Fruit fly (Drosophila melanogaster) whole organism, embryonic: ENCODE data around the gene CG16903.
A peak's percentile ranks its signal among the peaks of the same experiment; 100 is the strongest.

Experiments
- CG10979 ChIP-seq: fragments of 200-800 bp; sonication (Bioruptor generic); optimal IDR thresholded peaks from 2 replicates; lab custom pipeline; 2018; ENCODE audit warnings: missing biosample characterization, mild to moderate bottlenecking, missing genetic modification characterization, moderate library complexity
- CG12391 ChIP-seq: fragments of 200-800 bp; sonication (Bioruptor generic); optimal IDR thresholded peaks from 3 replicates; lab custom pipeline; 2018; ENCODE audit warnings: missing biosample characterization, mild to moderate bottlenecking, missing genetic modification characterization, moderate library complexity
- CG13287 ChIP-seq: fragments of 200-800 bp; sonication (Bioruptor generic); IDR thresholded peaks from 2 replicates; pipeline ENCODE4 v1.3.6; 2022; ENCODE audit warnings: missing biosample characterization, missing genetic modification characterization; ENCODE audit not compliant: partially characterized antibody
- CG15514 ChIP-seq: fragments of 200-800 bp; sonication (Bioruptor generic); optimal IDR thresholded peaks from 3 replicates; lab custom pipeline; 2017; ENCODE audit warnings: missing biosample characterization, missing genetic modification characterization, mild to moderate bottlenecking, moderate library complexity, missing genetic modification reagents
- CG1603 ChIP-seq: fragments of 200-800 bp; sonication (Bioruptor generic); optimal IDR thresholded peaks from 2 replicates; lab custom pipeline; 2019; ENCODE audit warnings: missing biosample characterization, mild to moderate bottlenecking, missing genetic modification characterization, moderate library complexity
- CG17186 ChIP-seq: fragments of 200-800 bp; sonication (Bioruptor generic); optimal IDR thresholded peaks from 3 replicates; lab custom pipeline; 2017; ENCODE audit warnings: missing biosample characterization, missing genetic modification reagents, missing genetic modification characterization
- CG18764 ChIP-seq: fragments of 200-800 bp; sonication (Bioruptor generic); optimal IDR thresholded peaks from 3 replicates; lab custom pipeline; 2016; ENCODE audit warnings: missing biosample characterization, missing genetic modification characterization
- CG2129 ChIP-seq: fragments of 200-800 bp; sonication (Bioruptor generic); IDR thresholded peaks from 2 replicates; pipeline ENCODE4 v1.3.6; 2022; ENCODE audit warnings: missing biosample characterization, missing genetic modification characterization; ENCODE audit not compliant: partially characterized antibody
- CG2712 ChIP-seq: fragments of 200-800 bp; optimal IDR thresholded peaks from 3 replicates; lab custom pipeline; 2019; ENCODE audit warnings: missing biosample characterization, mild to moderate bottlenecking, missing genetic modification characterization, moderate library complexity
- CG34376 ChIP-seq: fragments of 200-800 bp; sonication (Bioruptor generic); optimal IDR thresholded peaks from 2 replicates; lab custom pipeline; 2018; ENCODE audit warnings: missing biosample characterization, mild to moderate bottlenecking, missing genetic modification characterization
- CG4328 ChIP-seq: fragments of 200-800 bp; sonication (Bioruptor generic); optimal IDR thresholded peaks from 3 replicates; lab custom pipeline; 2017; ENCODE audit warnings: missing biosample characterization, missing genetic modification reagents, missing genetic modification characterization
- CG4617 ChIP-seq: fragments of 200-800 bp; sonication (Bioruptor generic); optimal IDR thresholded peaks from 3 replicates; lab custom pipeline; 2016; ENCODE audit warnings: missing biosample characterization, missing genetic modification characterization, borderline replicate concordance
- CG8281 ChIP-seq: fragments of 200-800 bp; sonication (Bioruptor generic); optimal IDR thresholded peaks from 2 replicates; lab custom pipeline; 2018; ENCODE audit warnings: missing biosample characterization, mild to moderate bottlenecking, missing genetic modification characterization, moderate library complexity
- CG8290 ChIP-seq, 3 experiments: fragments of 200-800 bp; sonication (Bioruptor generic); optimal IDR thresholded peaks; 2 replicates each; lab custom pipeline; 2016 to 2019; ENCODE audit warnings: missing biosample characterization in 3 of 3, missing genetic modification characterization in 3 of 3, mild to moderate bottlenecking in 2 of 3, moderate library complexity in 1 of 3
- CG8944 ChIP-seq: fragments of 200-800 bp; sonication (Bioruptor generic); optimal IDR thresholded peaks from 3 replicates; lab custom pipeline; 2016; ENCODE audit warnings: missing biosample characterization, missing genetic modification characterization
- CG9437 ChIP-seq: fragments of 200-800 bp; sonication (Bioruptor generic); optimal IDR thresholded peaks from 2 replicates; lab custom pipeline; 2018; ENCODE audit warnings: missing biosample characterization, mild to moderate bottlenecking, missing genetic modification characterization
- Doc2 ChIP-seq: fragments of 200-800 bp; sonication (Bioruptor generic); IDR thresholded peaks from 2 replicates; pipeline ENCODE4 v1.3.6; 2022; ENCODE audit warnings: missing biosample characterization, missing genetic modification characterization
- Dp ChIP-seq: fragments of 200-800 bp; sonication (Bioruptor generic); optimal IDR thresholded peaks from 2 replicates; lab custom pipeline; 2018; ENCODE audit warnings: missing biosample characterization, mild to moderate bottlenecking, missing genetic modification characterization, moderate library complexity
- Dref ChIP-seq: fragments of 200-800 bp; sonication (Bioruptor generic); IDR thresholded peaks from 2 replicates; pipeline ENCODE4 v1.3.6; 2022; ENCODE audit warnings: missing biosample characterization, missing genetic modification characterization
- Eip74EF ChIP-seq, 2 experiments: fragments of 200-800 bp in 1 of 2; fragments of >200 bp in 1 of 2; sonication (Bioruptor generic) in 1 of 2; optimal IDR thresholded peaks; 2 replicates each; lab custom pipeline; 2017 to 2019; ENCODE audit warnings: missing biosample characterization in 2 of 2, missing genetic modification characterization in 2 of 2, mild to moderate bottlenecking in 1 of 2, moderate library complexity in 1 of 2
- Elba2 ChIP-seq: fragments of 200-800 bp; sonication (Bioruptor generic); optimal IDR thresholded peaks from 3 replicates; lab custom pipeline; 2016; ENCODE audit warnings: missing biosample characterization, missing genetic modification characterization
- H15 ChIP-seq: fragments of 200-800 bp; sonication (Bioruptor generic); IDR thresholded peaks from 3 replicates; pipeline ENCODE4 v1.3.6; 2022; ENCODE audit warnings: missing biosample characterization, missing genetic modification characterization
- HmgZ ChIP-seq: fragments of 200-800 bp; sonication (Bioruptor generic); optimal IDR thresholded peaks from 2 replicates; lab custom pipeline; 2018; ENCODE audit warnings: missing biosample characterization, mild to moderate bottlenecking, missing genetic modification characterization
- Kr ChIP-seq: fragments of 200-800 bp; sonication (Bioruptor generic); optimal IDR thresholded peaks from 2 replicates; lab custom pipeline; 2017; ENCODE audit warnings: missing biosample characterization, mild to moderate bottlenecking, missing genetic modification characterization
- Max ChIP-seq: fragments of 200-800 bp; sonication (Bioruptor generic); optimal IDR thresholded peaks from 2 replicates; lab custom pipeline; 2016; ENCODE audit warnings: missing biosample characterization, mild to moderate bottlenecking, missing genetic modification characterization
- Myb ChIP-seq: fragments of 200-800 bp; sonication (Bioruptor generic); optimal IDR thresholded peaks from 2 replicates; lab custom pipeline; 2016; ENCODE audit warnings: missing biosample characterization, missing genetic modification characterization
- NK7.1 ChIP-seq: fragments of 200-800 bp; sonication (Bioruptor generic); optimal IDR thresholded peaks from 3 replicates; lab custom pipeline; 2016; ENCODE audit warnings: missing biosample characterization, missing genetic modification characterization
- Oaz ChIP-seq: fragments of 200-800 bp; sonication (Bioruptor generic); IDR thresholded peaks from 2 replicates; pipeline ENCODE4 v1.3.6; 2022; ENCODE audit warnings: missing biosample characterization, missing genetic modification characterization
- Ravus ChIP-seq: fragments of 200-800 bp; sonication (Bioruptor generic); IDR thresholded peaks from 2 replicates; pipeline ENCODE4 v1.3.6; 2022; ENCODE audit warnings: missing biosample characterization, missing genetic modification characterization
- Sry-β ChIP-seq: fragments of 200-800 bp; sonication (Bioruptor generic); optimal IDR thresholded peaks from 2 replicates; lab custom pipeline; 2018; ENCODE audit warnings: missing biosample characterization, mild to moderate bottlenecking, missing genetic modification characterization, moderate library complexity
- Taf1 ChIP-seq: fragments of 200-800 bp; sonication (Bioruptor generic); IDR thresholded peaks from 2 replicates; pipeline ENCODE4 v1.3.6; 2022; ENCODE audit warnings: missing biosample characterization, missing genetic modification characterization
- ac ChIP-seq: fragments of 200-800 bp; sonication (Bioruptor generic); optimal IDR thresholded peaks from 3 replicates; lab custom pipeline; 2017; ENCODE audit warnings: missing biosample characterization, mild to moderate bottlenecking, missing genetic modification characterization
- ash1 ChIP-seq: fragments of 200-800 bp; sonication (Bioruptor generic); optimal IDR thresholded peaks from 2 replicates; lab custom pipeline; 2018; ENCODE audit warnings: missing biosample characterization, mild to moderate bottlenecking, missing genetic modification characterization
- bbx ChIP-seq: fragments of 200-800 bp; sonication (Bioruptor generic); IDR thresholded peaks from 2 replicates; pipeline ENCODE4 v1.3.6; 2022; ENCODE audit warnings: missing biosample characterization, missing genetic modification characterization; ENCODE audit not compliant: partially characterized antibody
- croc ChIP-seq: fragments of 200-800 bp; sonication (Bioruptor generic); conservative IDR thresholded peaks from 3 replicates; pipeline ENCODE4 v1.3.6; 2022; ENCODE audit warnings: missing biosample characterization, missing genetic modification characterization
- gcm ChIP-seq: fragments of 200-800 bp; sonication (Bioruptor generic); optimal IDR thresholded peaks from 2 replicates; lab custom pipeline; 2019; ENCODE audit warnings: missing biosample characterization, mild to moderate bottlenecking, missing genetic modification characterization, moderate library complexity
- gfzf ChIP-seq: fragments of 200-800 bp; sonication (Bioruptor generic); optimal IDR thresholded peaks from 2 replicates; lab custom pipeline; 2016; ENCODE audit warnings: missing biosample characterization, mild to moderate bottlenecking, missing genetic modification characterization, moderate library complexity
- ham ChIP-seq: fragments of 200-800 bp; sonication (Bioruptor generic); IDR thresholded peaks from 2 replicates; pipeline ENCODE4 v1.3.6; 2022; ENCODE audit warnings: missing biosample characterization, missing genetic modification characterization
- hb ChIP-seq: fragments of 200-800 bp; sonication (Bioruptor generic); IDR thresholded peaks from 3 replicates; pipeline ENCODE4 v1.3.6; 2022; ENCODE audit warnings: missing biosample characterization, missing genetic modification characterization; ENCODE audit not compliant: partially characterized antibody
- hbn ChIP-seq: fragments of 200-800 bp; sonication (Bioruptor generic); IDR thresholded peaks from 2 replicates; pipeline ENCODE4 v1.3.6; 2022; ENCODE audit warnings: missing biosample characterization, missing genetic modification characterization; ENCODE audit not compliant: partially characterized antibody
- inv ChIP-seq: fragments of 200-800 bp; sonication (Bioruptor generic); IDR thresholded peaks from 2 replicates; pipeline ENCODE4 v1.3.6; 2022; ENCODE audit warnings: missing biosample characterization, missing genetic modification characterization; ENCODE audit not compliant: partially characterized antibody
- kay ChIP-seq: fragments of 200-800 bp; sonication (Bioruptor generic); optimal IDR thresholded peaks from 2 replicates; lab custom pipeline; 2016; ENCODE audit warnings: missing biosample characterization, missing genetic modification characterization
- nerfin-2 ChIP-seq: fragments of 200-800 bp; sonication (Bioruptor generic); IDR thresholded peaks from 2 replicates; pipeline ENCODE4 v1.3.6; 2022; ENCODE audit warnings: missing biosample characterization, missing genetic modification characterization; ENCODE audit not compliant: partially characterized antibody
- psq ChIP-seq: fragments of 200-800 bp; sonication (Bioruptor generic); optimal IDR thresholded peaks from 2 replicates; lab custom pipeline; 2017; ENCODE audit warnings: missing biosample characterization, missing genetic modification characterization
- pzg ChIP-seq: fragments of 200-800 bp; sonication (Bioruptor generic); optimal IDR thresholded peaks from 3 replicates; lab custom pipeline; 2018; ENCODE audit warnings: missing biosample characterization, mild to moderate bottlenecking, missing genetic modification characterization, moderate library complexity
- sens ChIP-seq: fragments of 200-800 bp; sonication (Bioruptor generic); peaks from one replicate; lab custom pipeline; 2016; ENCODE audit warnings: missing biosample characterization, missing genetic modification characterization
- tup ChIP-seq: fragments of 200-800 bp; sonication (Bioruptor generic); optimal IDR thresholded peaks from 2 replicates; lab custom pipeline; 2016; ENCODE audit warnings: missing biosample characterization, mild to moderate bottlenecking, missing genetic modification characterization, moderate library complexity
- usp ChIP-seq: fragments of >200 bp; optimal IDR thresholded peaks from 2 replicates; lab custom pipeline; 2017; ENCODE audit warnings: missing biosample characterization, missing genetic modification characterization
- wek ChIP-seq: fragments of 200-800 bp; sonication (Bioruptor generic); optimal IDR thresholded peaks from 3 replicates; lab custom pipeline; 2018; ENCODE audit warnings: missing biosample characterization, mild to moderate bottlenecking, missing genetic modification characterization, moderate library complexity

CG16903 gene

DNA sequence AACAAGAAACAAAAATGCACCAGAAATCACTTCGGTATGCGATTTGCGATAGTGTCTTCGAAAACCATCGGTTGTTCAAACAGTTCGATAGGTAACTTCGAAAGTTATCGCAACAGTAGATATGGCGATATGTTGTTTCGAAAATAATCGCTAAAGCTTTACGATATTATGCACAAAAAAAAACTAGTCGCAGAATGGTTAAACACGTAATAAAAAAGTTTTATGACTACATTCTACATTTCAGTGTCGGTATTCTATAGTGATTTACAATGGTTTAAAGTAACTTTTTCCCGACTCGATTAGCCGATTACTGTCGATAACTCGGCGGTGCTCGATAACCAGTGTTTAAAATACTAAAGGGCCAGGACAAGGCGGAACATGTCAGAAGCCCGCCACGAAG lies 15.1 kb downstream of the CG16903 start, which contains the start of gene CG4281 (continued):
- TF ChIP-seq CG17186 (GFP tag; lab: Kevin White, UChicago), result peak; percentile 1
- TF ChIP-seq bbx (GFP tag; lab: Robert Waterston, UW), result peak; percentile 91
- TF ChIP-seq gcm, result no peak
- TF ChIP-seq ac (GFP tag; lab: Kevin White, UChicago), result no peak
- peak; percentile 95 for TF ChIP-seq hbn (GFP tag; lab: Robert Waterston, UW)
- peak; percentile 82 for TF ChIP-seq Sry-β
- TF ChIP-seq CG8281 (tag; lab: Kevin White, UChicago), result no peak
- peak; percentile 33 for TF ChIP-seq CG12391 (tag; lab: Kevin White, UChicago)
- no peak for TF ChIP-seq Kr (GFP tag; lab: Kevin White, UChicago)
- TF ChIP-seq NK7.1, result no peak
- TF ChIP-seq hb, result peak; percentile 91
- TF ChIP-seq ash1 (GFP tag; lab: Kevin White, UChicago), result no peak
- no peak for TF ChIP-seq sens (GFP tag; lab: Kevin White, UChicago)
- peak; percentile 67 for TF ChIP-seq pzg (GFP tag; lab: Kevin White, UChicago)
- peak; percentile 24 for TF ChIP-seq gfzf (GFP tag; lab: Kevin White, UChicago)
- TF ChIP-seq Doc2 (GFP tag; lab: Robert Waterston, UW), result no peak
- no peak for TF ChIP-seq usp (GFP tag; lab: Kevin White, UChicago)
- TF ChIP-seq CG13287 (GFP tag; lab: Robert Waterston, UW), result peak; percentile 99
- TF ChIP-seq H15, result no peak
- no peak for TF ChIP-seq Elba2
- peak in 1 of 2 experiments; percentile 3 for TF ChIP-seq Eip74EF (GFP tag; optimal IDR thresholded peaks at IDR 0.05; lab: Kevin White, UChicago)
- TF ChIP-seq kay (GFP tag; lab: Kevin White, UChicago), result no peak
- TF ChIP-seq CG2129 (GFP tag; lab: Robert Waterston, UW), result peak; percentile 91
- peak; percentile 85 for TF ChIP-seq inv (GFP tag; lab: Robert Waterston, UW)
- peak; percentile 8 for TF ChIP-seq CG4617 (GFP tag; lab: Kevin White, UChicago)
- TF ChIP-seq ham (GFP tag; lab: Robert Waterston, UW), result no peak
- TF ChIP-seq HmgZ (tag; lab: Kevin White, UChicago), result peak; percentile 44
- peak; percentile 76 for TF ChIP-seq Dref
- TF ChIP-seq Taf1 (GFP tag; lab: Robert Waterston, UW), result no peak
- no peak for TF ChIP-seq CG10979 (tag; lab: Kevin White, UChicago)
- no peak for TF ChIP-seq Ravus
- TF ChIP-seq CG34376 (GFP tag; lab: Kevin White, UChicago), result peak; percentile 7
- TF ChIP-seq Dp, result peak; percentile 74
- TF ChIP-seq CG18764 (GFP tag; lab: Kevin White, UChicago), result no peak
- peak; percentile 22 for TF ChIP-seq CG2712 (tag; lab: Kevin White, UChicago)
- TF ChIP-seq wek (GFP tag; lab: Kevin White, UChicago), result no peak
- no peak for TF ChIP-seq CG4328 (GFP tag; lab: Kevin White, UChicago)
- no peak for TF ChIP-seq Oaz (GFP tag; lab: Robert Waterston, UW)
- TF ChIP-seq nerfin-2, result peak; percentile 80
- no peak for TF ChIP-seq croc (GFP tag; lab: Robert Waterston, UW)
- TF ChIP-seq CG15514, result peak; percentile 63
- peak; percentile 32 for TF ChIP-seq Myb (GFP tag; lab: Kevin White, UChicago)
- no peak for TF ChIP-seq tup (GFP tag; lab: Kevin White, UChicago)
- TF ChIP-seq CG1603, result peak; percentile 14
- no peak for TF ChIP-seq CG9437
- TF ChIP-seq CG8290 (GFP tag; optimal IDR thresholded peaks at IDR 0.05; lab: Kevin White, UChicago), result peak; percentile 42
- peak; percentile 15 to 75 for TF ChIP-seq CG8290 (tag; optimal IDR thresholded peaks at IDR 0.05; lab: Kevin White, UChicago)
- TF ChIP-seq CG8944 (GFP tag; lab: Kevin White, UChicago), result no peak
- TF ChIP-seq psq (GFP tag; lab: Kevin White, UChicago), result no peak
- TF ChIP-seq Max (GFP tag; lab: Kevin White, UChicago), result peak; percentile 4
